Worm (Caenorhabditis elegans) whole organism, L3 larva: Measurements from ENCODE around the gene mog-3.

Experiments
- R02D3.7 ChIP-seq: fragments of 150-350 bp; optimal IDR thresholded peaks from 2 replicates; lab custom pipeline; 2014; ENCODE audit warnings: missing biosample characterization, missing genetic modification characterization
- ZK546.5 ChIP-seq: sonication (generic microtip); optimal IDR thresholded peaks from 2 replicates; lab custom pipeline; 2017; ENCODE audit warnings: missing biosample characterization, missing genetic modification characterization
- aly-2 ChIP-seq: fragments of 150-350 bp; optimal IDR thresholded peaks from 2 replicates; lab custom pipeline; 2014; ENCODE audit warnings: missing biosample characterization, missing genetic modification characterization
- ama-1 ChIP-seq: fragments of 150-350 bp; optimal IDR thresholded peaks from 2 replicates; lab custom pipeline; 2018
- ceh-16 ChIP-seq: sonication (generic microtip); optimal IDR thresholded peaks from 2 replicates; lab custom pipeline; 2017; ENCODE audit warnings: missing biosample characterization, missing genetic modification characterization
- ceh-28 ChIP-seq: fragments of 150-350 bp; optimal IDR thresholded peaks from 2 replicates; lab custom pipeline; 2014; ENCODE audit warnings: missing biosample characterization, missing genetic modification reagents, missing genetic modification characterization
- ceh-82 ChIP-seq: fragments of 150-350 bp; optimal IDR thresholded peaks from 2 replicates; lab custom pipeline; 2014; ENCODE audit warnings: missing biosample characterization, missing genetic modification characterization
- ceh-9 ChIP-seq: sonication (generic microtip); optimal IDR thresholded peaks from 2 replicates; lab custom pipeline; 2018; ENCODE audit warnings: missing biosample characterization, missing genetic modification characterization
- daf-12 ChIP-seq: fragments of 150-350 bp; optimal IDR thresholded peaks from 2 replicates; lab custom pipeline; 2014; ENCODE audit warnings: missing biosample characterization, missing genetic modification reagents, missing genetic modification characterization
- egl-27 ChIP-seq: sonication (generic microtip); optimal IDR thresholded peaks from 4 replicates; lab custom pipeline; 2017; ENCODE audit warnings: missing biosample characterization, missing genetic modification reagents, missing genetic modification characterization
- egl-5 ChIP-seq: fragments of 150-350 bp; optimal IDR thresholded peaks from 2 replicates; lab custom pipeline; 2017; ENCODE audit warnings: missing biosample characterization, missing genetic modification reagents, missing genetic modification characterization, inconsistent platforms
- elt-1 ChIP-seq: fragments of 150-350 bp; optimal IDR thresholded peaks from 2 replicates; lab custom pipeline; 2014; ENCODE audit warnings: missing biosample characterization, missing genetic modification characterization
- elt-2 ChIP-seq: sonication (generic microtip); optimal IDR thresholded peaks from 2 replicates; lab custom pipeline; 2016; ENCODE audit warnings: missing genetic modification reagents, mild to moderate bottlenecking, missing genetic modification characterization, missing compliant biosample characterization
- elt-3 ChIP-seq, 3 experiments: fragments of 150-350 bp in 1 of 3; sonication (generic microtip) in 2 of 3; optimal IDR thresholded peaks; 2 replicates in 2 of 3; 4 replicates in 1 of 3; lab custom pipeline; 2014 to 2017; ENCODE audit warnings: missing biosample characterization in 3 of 3, missing genetic modification characterization in 3 of 3
- fkh-10 ChIP-seq: sonication (generic microtip); optimal IDR thresholded peaks from 2 replicates; lab custom pipeline; 2017; ENCODE audit warnings: missing biosample characterization, missing genetic modification reagents, missing genetic modification characterization
- fkh-2 ChIP-seq: fragments of 150-350 bp; optimal IDR thresholded peaks from 2 replicates; lab custom pipeline; 2014; ENCODE audit warnings: missing biosample characterization, missing genetic modification reagents, missing genetic modification characterization
- fos-1 ChIP-seq: fragments of 150-350 bp; optimal IDR thresholded peaks from 2 replicates; lab custom pipeline; 2014; ENCODE audit warnings: missing biosample characterization, missing genetic modification characterization
- hmg-11 ChIP-seq: sonication (generic microtip); optimal IDR thresholded peaks from 2 replicates; lab custom pipeline; 2016; ENCODE audit warnings: missing genetic modification characterization, missing compliant biosample characterization
- jun-1 ChIP-seq: fragments of 150-350 bp; optimal IDR thresholded peaks from 2 replicates; lab custom pipeline; 2014; ENCODE audit warnings: missing biosample characterization, missing genetic modification reagents, missing genetic modification characterization
- lin-15B ChIP-seq: fragments of 150-350 bp; optimal IDR thresholded peaks from 2 replicates; lab custom pipeline; 2014; ENCODE audit warnings: missing biosample characterization, missing genetic modification characterization
- lin-39 ChIP-seq: fragments of 150-350 bp; optimal IDR thresholded peaks from 2 replicates; lab custom pipeline; 2018; ENCODE audit warnings: missing biosample characterization, missing genetic modification reagents, missing genetic modification characterization
- lsy-12 ChIP-seq: sonication (generic microtip); optimal IDR thresholded peaks from 2 replicates; lab custom pipeline; 2016; ENCODE audit warnings: mild to moderate bottlenecking, missing genetic modification characterization, missing compliant biosample characterization
- mml-1 ChIP-seq: fragments of 150-350 bp; sonication (generic microtip); optimal IDR thresholded peaks from 3 replicates; lab custom pipeline; 2014; ENCODE audit warnings: missing biosample characterization, missing genetic modification characterization
- nfya-1 ChIP-seq: sonication (generic microtip); optimal IDR thresholded peaks from 2 replicates; lab custom pipeline; 2017; ENCODE audit warnings: missing genetic modification characterization, mild to moderate bottlenecking, missing compliant biosample characterization, antibody characterized with exemption, moderate library complexity; ENCODE audit not compliant: insufficient read depth
- nhr-12 ChIP-seq: fragments of 150-350 bp; optimal IDR thresholded peaks from 2 replicates; lab custom pipeline; 2014; ENCODE audit warnings: missing biosample characterization, missing genetic modification characterization
- nhr-23 ChIP-seq: fragments of 150-350 bp; optimal IDR thresholded peaks from 2 replicates; lab custom pipeline; 2014; ENCODE audit warnings: missing biosample characterization, missing genetic modification reagents, missing genetic modification characterization
- nhr-25 ChIP-seq: sonication (generic microtip); optimal IDR thresholded peaks from 2 replicates; lab custom pipeline; 2017; ENCODE audit warnings: missing biosample characterization, missing genetic modification characterization
- nhr-28 ChIP-seq: fragments of 150-350 bp; optimal IDR thresholded peaks from 2 replicates; lab custom pipeline; 2014; ENCODE audit warnings: missing biosample characterization, missing genetic modification characterization
- nhr-43 ChIP-seq: sonication (generic microtip); optimal IDR thresholded peaks from 2 replicates; lab custom pipeline; 2016; ENCODE audit warnings: mild to moderate bottlenecking, missing genetic modification characterization, missing compliant biosample characterization; ENCODE audit not compliant: poor library complexity, severe bottlenecking
- nhr-67 ChIP-seq: fragments of 150-350 bp; optimal IDR thresholded peaks from 2 replicates; lab custom pipeline; 2014; ENCODE audit warnings: missing biosample characterization, missing genetic modification characterization
- nhr-76 ChIP-seq: fragments of 150-350 bp; sonication (generic microtip); optimal IDR thresholded peaks from 5 replicates; lab custom pipeline; 2014; ENCODE audit warnings: missing biosample characterization, missing genetic modification characterization
- pha-4 ChIP-seq: fragments of 150-350 bp; optimal IDR thresholded peaks from 2 replicates; lab custom pipeline; 2014; ENCODE audit warnings: missing biosample characterization, missing genetic modification reagents, missing genetic modification characterization
- pqm-1 ChIP-seq: fragments of 150-350 bp; optimal IDR thresholded peaks from 2 replicates; lab custom pipeline; 2017; ENCODE audit warnings: missing biosample characterization, missing genetic modification characterization, inconsistent platforms
- sea-2 ChIP-seq: fragments of 150-350 bp; sonication (generic microtip); optimal IDR thresholded peaks from 4 replicates; lab custom pipeline; 2014; ENCODE audit warnings: missing biosample characterization, missing genetic modification reagents, missing genetic modification characterization
- skn-1 ChIP-seq: fragments of 150-350 bp; optimal IDR thresholded peaks from 2 replicates; lab custom pipeline; 2014; ENCODE audit warnings: missing biosample characterization, missing genetic modification characterization
- snpc-4 ChIP-seq: fragments of 150-350 bp; optimal IDR thresholded peaks from 2 replicates; lab custom pipeline; 2014; ENCODE audit warnings: missing biosample characterization, missing genetic modification characterization
- tbx-2 ChIP-seq: sonication (generic microtip); optimal IDR thresholded peaks from 2 replicates; lab custom pipeline; 2016; ENCODE audit warnings: mild to moderate bottlenecking, missing genetic modification characterization, missing compliant biosample characterization
- unc-39 ChIP-seq: sonication (generic microtip); optimal IDR thresholded peaks from 4 replicates; lab custom pipeline; 2017; ENCODE audit warnings: missing biosample characterization, missing genetic modification characterization
- unc-62 ChIP-seq: fragments of 150-350 bp; sonication (generic microtip); optimal IDR thresholded peaks from 4 replicates; lab custom pipeline; 2014; ENCODE audit warnings: missing biosample characterization, missing genetic modification reagents, missing genetic modification characterization
- zag-1 ChIP-seq: fragments of 150-350 bp; optimal IDR thresholded peaks from 2 replicates; lab custom pipeline; 2014; ENCODE audit warnings: missing biosample characterization, missing genetic modification characterization
- ztf-11 ChIP-seq: fragments of 150-350 bp; optimal IDR thresholded peaks from 2 replicates; lab custom pipeline; 2014; ENCODE audit warnings: missing biosample characterization, missing genetic modification characterization
- ztf-4 ChIP-seq: fragments of 150-350 bp; optimal IDR thresholded peaks from 2 replicates; lab custom pipeline; 2014; ENCODE audit warnings: missing biosample characterization, missing genetic modification characterization

Gene mog-3

ce11 chrIII:5294867-5295266, 13.5 kb upstream of the mog-3 start:
- TF ChIP-seq lin-39, result peak; percentile 46
- TF ChIP-seq nhr-23, result no peak
- no peak for TF ChIP-seq nhr-67 (tag; lab: Kevin White, UChicago)
- peak; percentile 36 for TF ChIP-seq elt-2 (tag; lab: Kevin White, UChicago)
- no peak for TF ChIP-seq ztf-11
- no peak for TF ChIP-seq ceh-9 (tag; lab: Kevin White, UChicago)
- no peak for TF ChIP-seq ztf-4 (tag; lab: Kevin White, UChicago)
- TF ChIP-seq nhr-12 (tag; lab: Kevin White, UChicago), result no peak
- TF ChIP-seq nhr-25 (tag; lab: Kevin White, UChicago), result no peak
- no peak for TF ChIP-seq unc-39
- no peak for TF ChIP-seq ceh-28 (tag; lab: Kevin White, UChicago)
- TF ChIP-seq lin-15B (tag; lab: Kevin White, UChicago), result peak; percentile 26
- peak; percentile 33 for TF ChIP-seq hmg-11 (tag; lab: Kevin White, UChicago)
- no peak for TF ChIP-seq ceh-82
- TF ChIP-seq tbx-2 (tag; lab: Kevin White, UChicago), result peak; percentile 40
- TF ChIP-seq elt-1 (tag; lab: Kevin White, UChicago), result no peak
- no peak for TF ChIP-seq R02D3.7 (tag; lab: Kevin White, UChicago)
- no peak for TF ChIP-seq nhr-28 (tag; lab: Kevin White, UChicago)
- no peak for TF ChIP-seq fkh-10 (GFP tag; lab: Kevin White, UChicago)
- no peak for TF ChIP-seq mml-1
- no peak for TF ChIP-seq skn-1 (tag; lab: Kevin White, UChicago)
- no peak for TF ChIP-seq ceh-16 (tag; lab: Kevin White, UChicago)
- TF ChIP-seq fos-1 (tag; lab: Kevin White, UChicago), result no peak
- TF ChIP-seq ama-1, result peak; percentile 25
- peak; percentile 6 for TF ChIP-seq egl-5 (tag; lab: Kevin White, UChicago)
- TF ChIP-seq lsy-12 (tag; lab: Kevin White, UChicago), result peak; percentile 61
- TF ChIP-seq nhr-43 (tag; lab: Kevin White, UChicago), result peak; percentile 14
- TF ChIP-seq snpc-4, result no peak
- TF ChIP-seq nfya-1 (tag; lab: Kevin White, UChicago), result peak; percentile 53
- no peak for TF ChIP-seq jun-1 (tag; lab: Kevin White, UChicago)
- no peak for TF ChIP-seq unc-62 (GFP tag; lab: Kevin White, UChicago)
- TF ChIP-seq daf-12 (tag; lab: Kevin White, UChicago), result no peak
- TF ChIP-seq ZK546.5, result no peak
- TF ChIP-seq fkh-2, result no peak
- no peak for TF ChIP-seq zag-1 (tag; lab: Kevin White, UChicago)
- TF ChIP-seq sea-2 (GFP tag; lab: Kevin White, UChicago), result no peak
- TF ChIP-seq pqm-1 (tag; lab: Kevin White, UChicago), result peak; percentile 9
- TF ChIP-seq aly-2 (tag; lab: Kevin White, UChicago), result no peak
- peak; percentile 47 for TF ChIP-seq pha-4 (tag; lab: Kevin White, UChicago)
- no peak for TF ChIP-seq elt-3 (tag; optimal IDR thresholded peaks at IDR 0.05; lab: Kevin White, UChicago)

- TF ChIP-seq nhr-76 (tag; lab: Kevin White, UChicago), result no peak
- TF ChIP-seq ztf-11, result no peak
- TF ChIP-seq ztf-4 (tag; lab: Kevin White, UChicago), result no peak
- no peak for TF ChIP-seq zag-1 (tag; lab: Kevin White, UChicago)
- TF ChIP-seq fkh-2, result no peak
- TF ChIP-seq nhr-12 (tag; lab: Kevin White, UChicago), result no peak
- no peak for TF ChIP-seq nhr-25 (tag; lab: Kevin White, UChicago)
- TF ChIP-seq egl-27 (tag; lab: Kevin White, UChicago), result no peak
- no peak for TF ChIP-seq aly-2 (tag; lab: Kevin White, UChicago)
- no peak for TF ChIP-seq lin-39
- TF ChIP-seq ceh-28 (tag; lab: Kevin White, UChicago), result no peak
- TF ChIP-seq ZK546.5, result no peak
- TF ChIP-seq nhr-23, result no peak
- TF ChIP-seq ceh-16 (tag; lab: Kevin White, UChicago), result no peak
- TF ChIP-seq unc-39, result no peak
- no peak for TF ChIP-seq elt-2 (tag; lab: Kevin White, UChicago)
- no peak for TF ChIP-seq elt-3 (tag; optimal IDR thresholded peaks at IDR 0.05; lab: Kevin White, UChicago)
- TF ChIP-seq nhr-28 (tag; lab: Kevin White, UChicago), result no peak
- TF ChIP-seq mml-1, result no peak
- TF ChIP-seq hmg-11 (tag; lab: Kevin White, UChicago), result no peak
These were observed 6.6 kb upstream of the mog-3 start, which contains the start of the genes T15B12.2 and F52C9.5 for ce11 chrIII:5301786-5302268. Gene T15B12.2 (minus strand): TSS chrIII:5301886. Gene F52C9.5 (plus strand): TSS chrIII:5302218.
